Fruit fly (Drosophila melanogaster): Measurements from ENCODE around the gene Ucp4C.

Gene Ucp4C

DNA sequence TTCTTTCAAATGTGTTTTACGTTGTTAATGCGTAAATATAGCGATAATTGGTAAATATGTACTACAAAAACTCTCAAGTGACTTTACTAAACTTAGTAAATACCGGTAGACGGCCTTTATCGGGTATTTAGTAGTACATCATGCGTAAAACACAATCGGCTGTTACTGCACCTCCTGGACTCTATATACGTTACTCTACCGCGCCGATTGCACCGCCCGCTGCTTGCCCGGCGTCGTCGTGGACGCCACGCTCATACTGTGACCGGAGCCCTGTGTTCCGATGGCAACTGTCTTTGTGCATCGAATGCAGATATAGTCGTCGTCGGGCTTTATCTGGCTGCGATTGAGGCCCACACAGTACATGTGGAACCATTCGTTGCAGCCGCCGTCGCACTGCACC is 22.1 kb downstream of the Ucp4C start:
- TF ChIP-seq CG8478 (optimal IDR thresholded peaks at IDR 0.05) (no peak), CTCF (optimal IDR thresholded peaks at IDR 0.05) (no peak)

DNA sequence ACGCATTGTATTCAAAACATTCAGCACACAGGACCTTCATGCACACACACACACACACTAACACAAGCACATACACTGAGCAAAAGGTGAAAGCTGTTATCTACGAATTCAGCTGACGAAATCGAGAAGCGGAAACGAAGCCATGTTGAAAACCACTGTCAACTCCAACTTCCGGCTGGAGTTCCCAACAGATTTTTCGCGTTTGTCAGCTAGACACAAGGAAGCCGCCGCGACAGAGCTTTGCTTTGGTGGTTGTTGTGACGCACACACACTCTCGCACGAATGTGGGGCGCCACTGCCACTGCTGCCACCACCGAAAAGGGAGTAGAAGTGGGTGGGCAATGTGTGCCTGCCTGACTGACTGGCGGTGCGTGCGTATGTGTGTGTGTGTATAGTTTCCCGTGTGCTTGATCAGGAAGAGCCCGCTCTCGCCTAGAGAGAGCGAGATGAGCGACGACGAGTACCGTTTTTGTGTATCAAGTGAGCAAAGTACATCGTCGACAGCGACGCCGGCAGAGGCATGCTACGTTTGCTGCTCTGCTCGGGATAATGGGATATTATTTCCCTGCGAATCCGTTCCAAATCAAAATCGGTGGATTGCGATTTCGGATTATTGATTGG is 29.4 kb downstream of the Ucp4C start:
- no peak for TF ChIP-seq CTCF (optimal IDR thresholded peaks at IDR 0.05)
- TF ChIP-seq CG8478 (optimal IDR thresholded peaks at IDR 0.05): no peak

DNA sequence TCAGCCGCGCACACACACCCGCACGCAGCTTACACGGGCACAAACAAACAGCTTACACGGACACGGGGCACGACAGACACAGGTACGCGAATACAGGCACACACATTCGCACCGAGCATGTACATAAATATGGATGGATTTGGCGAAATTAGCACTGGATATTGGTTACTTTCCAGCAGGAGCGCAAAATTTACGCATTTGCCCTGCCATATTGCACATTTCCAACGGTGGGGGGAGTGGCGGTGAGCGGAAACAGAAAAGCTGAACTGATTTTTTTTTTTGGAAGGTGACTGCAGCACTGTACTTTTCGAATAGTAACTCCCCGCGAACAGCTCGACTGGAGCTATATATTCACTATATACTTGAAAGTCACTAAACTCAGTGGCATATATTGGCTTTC is 30.0 kb downstream of the Ucp4C start:
- TF ChIP-seq CTCF (optimal IDR thresholded peaks at IDR 0.05) (no peak), CG8478 (optimal IDR thresholded peaks at IDR 0.05) (no peak)

DNA sequence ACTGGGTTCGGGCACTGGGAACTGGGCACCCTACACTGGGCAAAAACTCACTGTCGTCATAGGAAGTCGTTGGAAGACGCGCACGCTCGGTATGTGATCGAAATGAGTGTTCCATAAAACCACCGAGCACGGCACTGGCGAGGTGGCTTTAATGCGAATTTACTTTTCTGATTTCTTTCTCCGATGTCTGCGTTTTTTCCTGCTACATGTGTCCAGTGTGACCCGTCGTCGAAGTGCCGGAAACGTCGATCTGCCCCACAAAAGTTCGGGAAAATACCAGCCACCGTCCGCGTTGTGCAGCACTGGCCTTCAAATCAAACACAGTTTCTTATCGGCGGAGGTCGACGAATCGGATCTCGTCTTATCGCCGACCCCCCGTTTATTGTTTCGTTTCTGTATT is 30.9 kb downstream of the Ucp4C start, which contains the start of gene Kdm5:
Gene Kdm5 (minus strand): TSS at position 255 of the 400 bp plus-strand sequence.
- TF ChIP-seq CG8478 (optimal IDR thresholded peaks at IDR 0.05) (no peak), CTCF (optimal IDR thresholded peaks at IDR 0.05) (peak in 1 of 2 experiments; percentile 7)

DNA sequence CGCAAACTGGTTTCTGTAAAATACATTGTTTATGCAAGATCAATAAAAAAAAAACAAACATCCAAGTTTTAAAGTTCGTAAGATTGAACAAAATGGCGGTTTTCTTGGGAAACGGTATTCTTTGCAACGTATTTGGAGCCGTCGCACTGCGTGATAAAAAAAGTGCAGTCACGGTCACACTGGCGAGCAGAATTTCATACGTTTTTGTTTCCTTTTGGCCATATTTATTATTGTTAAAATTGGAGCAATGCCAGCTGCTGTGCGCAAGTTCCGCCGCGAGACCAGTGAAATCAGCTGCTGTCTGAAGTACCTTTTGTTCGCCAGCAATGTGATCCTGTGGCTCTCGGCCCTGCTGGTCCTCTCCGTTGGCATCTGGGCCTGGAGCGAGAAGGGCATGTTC is 31.7 kb downstream of the Ucp4C start, which contains the start of gene Tsp26A:
Gene Tsp26A (plus strand): TSS at position 164 of the 400 bp plus-strand sequence.
- TF ChIP-seq CTCF (optimal IDR thresholded peaks at IDR 0.05): no peak
- TF ChIP-seq CG8478 (optimal IDR thresholded peaks at IDR 0.05): no peak

DNA sequence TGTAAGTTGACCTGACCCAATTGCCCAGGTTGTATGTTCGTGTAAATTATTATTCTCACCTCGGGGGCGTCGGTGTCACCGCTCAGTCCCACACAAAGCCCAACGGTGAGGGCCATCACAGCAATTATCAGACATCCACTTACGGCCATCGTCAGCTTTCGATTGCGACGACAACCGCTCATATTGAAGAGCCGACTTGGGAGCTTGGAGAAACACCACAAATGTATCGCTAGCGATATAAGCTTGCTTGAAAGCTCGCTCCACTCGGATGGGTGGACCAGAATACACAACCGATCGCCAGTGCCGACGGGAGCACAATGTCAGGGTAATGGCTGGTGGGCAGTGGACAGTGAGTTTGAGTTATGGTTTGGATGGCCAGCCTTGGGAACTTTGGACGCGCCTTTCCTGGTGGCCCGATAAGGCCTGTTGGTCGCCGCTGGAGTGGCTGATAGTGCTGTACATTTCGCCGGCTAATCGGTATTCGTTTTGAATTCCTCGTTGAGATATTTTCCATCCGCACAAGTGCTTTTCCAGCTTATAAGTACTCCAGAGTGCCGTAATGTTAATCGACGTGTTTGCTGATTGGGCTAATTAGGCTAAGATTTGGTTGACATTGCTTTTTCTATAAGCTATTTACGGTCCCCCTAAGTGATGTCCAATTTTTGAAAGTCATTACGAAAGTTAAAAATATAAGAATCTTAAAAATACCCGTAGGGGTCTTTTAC is 38.3 kb downstream of the Ucp4C start, which contains the start of gene Gal:
Gene Gal (minus strand): TSS at position 320 of the 725 bp plus-strand sequence.
- no peak for TF ChIP-seq CG8478 (optimal IDR thresholded peaks at IDR 0.05)
- no peak for TF ChIP-seq CTCF (optimal IDR thresholded peaks at IDR 0.05)

DNA sequence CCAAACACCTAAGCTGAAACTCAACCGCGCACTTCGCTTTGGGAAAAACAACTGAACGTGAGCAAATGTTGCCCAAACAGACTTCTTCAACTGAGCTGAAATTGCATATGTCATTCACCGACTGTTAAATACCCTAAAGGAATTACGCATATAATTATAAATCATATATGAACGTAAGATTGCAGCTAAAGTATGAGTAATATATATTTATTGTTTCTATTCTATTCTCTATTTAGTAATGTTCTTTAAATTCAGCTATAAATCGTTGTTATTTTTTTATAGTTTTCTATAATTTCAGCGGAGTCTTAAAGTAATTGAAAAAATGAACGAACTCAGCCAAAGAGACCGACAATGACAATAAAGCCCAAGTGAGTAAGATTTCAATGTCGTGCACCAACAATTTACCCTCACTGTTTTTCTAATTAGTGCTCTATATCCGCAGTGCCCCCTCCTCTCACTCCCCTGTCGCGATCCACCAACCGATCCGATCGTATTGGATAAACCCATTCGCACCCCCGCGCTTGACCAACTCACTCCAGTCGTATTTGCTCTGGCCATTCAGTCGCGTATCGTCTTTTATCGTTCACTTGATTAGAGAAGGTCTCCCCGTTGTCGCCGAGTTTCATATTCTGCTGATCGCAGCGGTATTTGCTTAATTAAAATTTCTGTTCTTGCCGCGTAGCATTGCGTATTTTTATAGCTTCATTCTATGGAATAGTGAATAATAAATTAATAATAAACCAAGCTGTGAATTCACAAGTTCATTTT is 44.1 kb downstream of the Ucp4C start, which contains the start of gene CG9098:
Gene CG9098 (minus strand): TSS at position 36 of the 768 bp plus-strand sequence.
- TF ChIP-seq CTCF (optimal IDR thresholded peaks at IDR 0.05): no peak
- TF ChIP-seq CG8478 (optimal IDR thresholded peaks at IDR 0.05): no peak

DNA sequence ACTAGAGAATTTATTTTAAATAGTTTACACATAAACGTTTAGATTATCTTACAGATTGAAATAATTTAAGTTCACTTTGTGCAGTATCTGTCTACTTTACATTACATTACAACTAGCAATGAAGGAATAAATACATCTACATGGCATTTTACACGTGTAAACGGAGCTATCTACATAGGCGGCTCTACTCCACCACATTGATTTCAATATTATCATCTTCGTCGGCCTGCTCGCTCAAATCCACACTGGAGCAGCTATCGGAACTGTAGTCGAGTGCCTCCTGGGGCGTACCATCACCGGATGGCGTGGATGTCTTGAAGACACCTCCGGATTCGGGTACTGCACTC is 44.7 kb downstream of the Ucp4C start:
- peak; percentile 24 to 34 for TF ChIP-seq CTCF (optimal IDR thresholded peaks at IDR 0.05)
- no peak for TF ChIP-seq CG8478 (optimal IDR thresholded peaks at IDR 0.05)
